Worm (Caenorhabditis elegans) whole organism, midembryonic: ENCODE results near the gene nspb-12.

Experiments
- flt-1 ChIP-seq: fragments of 200-800 bp; sonication (Bioruptor generic); IDR thresholded peaks from 2 replicates; pipeline ENCODE4 v1.3.6; 2022; ENCODE audit warnings: missing genetic modification characterization, missing compliant biosample characterization
- klf-2 ChIP-seq: fragments of 200-800 bp; sonication (Bioruptor generic); conservative IDR thresholded peaks from 2 replicates; pipeline ENCODE4 v1.3.6; 2022; ENCODE audit warnings: missing genetic modification reagents, missing genetic modification characterization, missing compliant biosample characterization

DNA sequence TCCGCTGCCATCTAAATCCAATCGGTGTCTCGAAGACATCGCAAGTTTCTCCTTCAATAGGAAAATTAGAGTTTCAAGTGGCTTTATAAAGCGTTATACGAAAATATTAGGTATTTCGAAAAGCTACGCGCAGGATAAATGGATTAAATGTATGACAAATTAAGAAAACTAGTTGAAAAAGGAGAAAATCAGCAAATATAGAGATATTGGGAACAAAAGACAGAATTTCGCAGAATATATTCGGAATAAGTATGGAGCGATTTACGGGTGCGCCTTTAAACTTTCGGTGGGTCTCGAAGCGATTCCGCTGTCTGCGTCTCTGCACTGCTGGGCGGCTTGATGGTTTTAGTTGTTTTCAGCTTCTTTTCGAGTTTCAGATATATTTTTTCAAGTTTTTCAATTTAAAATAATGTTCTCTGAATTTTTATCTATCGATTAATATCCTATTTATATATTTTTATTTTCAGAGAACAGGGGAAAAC, 23.1 kb upstream of the nspb-12 start, which contains the start of the genes ddx-15 and ucr-1:
- no peak for TF ChIP-seq klf-2 (GFP tag; lab: Robert Waterston, UW)
- TF ChIP-seq flt-1 (GFP tag; lab: Robert Waterston, UW) = no peak
